Worm (Caenorhabditis elegans): ENCODE results near the gene C36C5.12.

The C36C5.12 gene

ce11 chrV:3165438-3165837 is 6.3 kb upstream of the C36C5.12 start, which contains the start of gene C36C5.14:
C36C5.14 (minus strand) TSS chrV:3165538.
- TF ChIP-seq pes-1 (GFP tag; IDR thresholded peaks at IDR 0.05), result no peak
- no peak for TF ChIP-seq ama-1 (optimal IDR thresholded peaks at IDR 0.05)
- TF ChIP-seq tra-4 (tag; optimal IDR thresholded peaks at IDR 0.05), result no peak
- TF ChIP-seq flt-1 (GFP tag; IDR thresholded peaks at IDR 0.05), result no peak
- TF ChIP-seq B0310.2 (tag; optimal IDR thresholded peaks at IDR 0.05), result no peak
- no peak for TF ChIP-seq hmg-4 (GFP tag; optimal IDR thresholded peaks at IDR 0.05)
- no peak for TF ChIP-seq sea-1 (GFP tag; conservative IDR thresholded peaks at IDR 0.05)
- TF ChIP-seq ceh-13 (GFP tag; optimal IDR thresholded peaks at IDR 0.05), result no peak
- no peak for TF ChIP-seq hnd-1 (tag; optimal IDR thresholded peaks at IDR 0.05)
- no peak for TF ChIP-seq ets-7 (tag; optimal IDR thresholded peaks at IDR 0.05)
- TF ChIP-seq tbx-11 (GFP tag; IDR thresholded peaks at IDR 0.05), result no peak
- no peak for TF ChIP-seq ceh-36 (tag; optimal IDR thresholded peaks at IDR 0.05)
- TF ChIP-seq scrt-1 (GFP tag; IDR thresholded peaks at IDR 0.05), result no peak
- TF ChIP-seq hmbx-1 (tag; optimal IDR thresholded peaks at IDR 0.05), result no peak
- no peak for TF ChIP-seq tbx-37 (GFP tag; conservative IDR thresholded peaks at IDR 0.05)
- no peak for TF ChIP-seq aly-1 (tag; optimal IDR thresholded peaks at IDR 0.05)
- no peak for TF ChIP-seq F13C5.2 (tag; optimal IDR thresholded peaks at IDR 0.05)

DNA sequence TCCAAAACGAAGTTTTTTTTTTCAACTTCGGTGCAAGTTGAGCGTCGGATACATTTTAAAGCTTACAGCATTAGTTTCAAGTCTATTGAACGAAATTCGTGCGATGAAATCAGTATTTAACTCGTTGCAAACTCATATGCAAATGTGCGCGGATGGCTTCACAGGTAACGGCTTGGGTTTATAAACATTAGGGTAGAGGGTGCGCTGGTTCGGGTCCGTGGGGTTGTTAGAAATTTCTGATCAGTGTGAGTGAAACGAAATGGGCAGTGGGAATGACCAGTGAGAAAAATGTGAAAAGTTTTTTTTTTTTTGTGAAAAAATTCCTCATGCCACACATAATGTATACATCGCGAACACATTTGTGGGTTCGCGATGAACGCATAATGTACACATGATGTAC is 4.0 kb upstream of the C36C5.12 start:
- TF ChIP-seq tbx-11 (GFP tag; IDR thresholded peaks at IDR 0.05) (no peak), scrt-1 (GFP tag; IDR thresholded peaks at IDR 0.05) (no peak), F13C5.2 (tag; optimal IDR thresholded peaks at IDR 0.05) (no peak), flt-1 (GFP tag; IDR thresholded peaks at IDR 0.05) (no peak), hnd-1 (tag; optimal IDR thresholded peaks at IDR 0.05) (no peak), hmg-4 (GFP tag; optimal IDR thresholded peaks at IDR 0.05) (no peak), tra-4 (tag; optimal IDR thresholded peaks at IDR 0.05) (no peak), ceh-36 (tag; optimal IDR thresholded peaks at IDR 0.05) (no peak), ama-1 (optimal IDR thresholded peaks at IDR 0.05) (no peak), sea-1 (GFP tag; conservative IDR thresholded peaks at IDR 0.05) (no peak), ets-7 (tag; optimal IDR thresholded peaks at IDR 0.05) (no peak), aly-1 (tag; optimal IDR thresholded peaks at IDR 0.05) (no peak), B0310.2 (tag; optimal IDR thresholded peaks at IDR 0.05) (no peak), pes-1 (GFP tag; IDR thresholded peaks at IDR 0.05) (no peak), ceh-13 (GFP tag; optimal IDR thresholded peaks at IDR 0.05) (no peak), hmbx-1 (tag; optimal IDR thresholded peaks at IDR 0.05) (no peak), tbx-37 (GFP tag; conservative IDR thresholded peaks at IDR 0.05) (no peak)

DNA sequence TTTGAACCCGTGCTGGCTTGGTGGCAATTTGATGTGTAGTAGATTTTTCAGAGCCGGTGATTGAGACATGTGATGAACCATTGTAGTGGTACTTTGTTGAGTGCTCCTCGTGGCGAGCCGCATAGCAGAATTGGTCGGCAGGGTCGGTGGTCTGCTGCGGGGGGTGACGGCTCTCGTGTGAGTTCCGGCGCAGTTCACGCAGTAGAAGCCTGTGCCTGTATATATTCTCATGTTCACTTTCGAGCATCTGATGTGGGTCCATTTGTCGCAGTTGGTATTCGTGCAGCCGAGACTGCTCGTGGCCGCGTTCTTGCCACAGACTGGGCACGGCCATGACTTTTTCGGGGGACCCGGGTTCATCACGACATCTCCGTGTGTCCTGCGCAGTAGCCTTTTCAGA is 3.1 kb upstream of the C36C5.12 start:
- TF ChIP-seq tbx-11 (GFP tag; IDR thresholded peaks at IDR 0.05), result no peak
- no peak for TF ChIP-seq tbx-37 (GFP tag; conservative IDR thresholded peaks at IDR 0.05)
- TF ChIP-seq hnd-1 (tag; optimal IDR thresholded peaks at IDR 0.05), result no peak
- TF ChIP-seq B0310.2 (tag; optimal IDR thresholded peaks at IDR 0.05), result no peak
- TF ChIP-seq flt-1 (GFP tag; IDR thresholded peaks at IDR 0.05), result no peak
- TF ChIP-seq hmg-4 (GFP tag; optimal IDR thresholded peaks at IDR 0.05), result no peak
- TF ChIP-seq F13C5.2 (tag; optimal IDR thresholded peaks at IDR 0.05), result no peak
- TF ChIP-seq ceh-36 (tag; optimal IDR thresholded peaks at IDR 0.05), result no peak
- no peak for TF ChIP-seq hmbx-1 (tag; optimal IDR thresholded peaks at IDR 0.05)
- TF ChIP-seq pes-1 (GFP tag; IDR thresholded peaks at IDR 0.05), result no peak
- TF ChIP-seq sea-1 (GFP tag; conservative IDR thresholded peaks at IDR 0.05), result no peak
- no peak for TF ChIP-seq scrt-1 (GFP tag; IDR thresholded peaks at IDR 0.05)
- TF ChIP-seq ceh-13 (GFP tag; optimal IDR thresholded peaks at IDR 0.05), result no peak
- TF ChIP-seq ama-1 (optimal IDR thresholded peaks at IDR 0.05), result no peak
- no peak for TF ChIP-seq tra-4 (tag; optimal IDR thresholded peaks at IDR 0.05)
- TF ChIP-seq ets-7 (tag; optimal IDR thresholded peaks at IDR 0.05), result no peak
- TF ChIP-seq aly-1 (tag; optimal IDR thresholded peaks at IDR 0.05), result no peak

DNA sequence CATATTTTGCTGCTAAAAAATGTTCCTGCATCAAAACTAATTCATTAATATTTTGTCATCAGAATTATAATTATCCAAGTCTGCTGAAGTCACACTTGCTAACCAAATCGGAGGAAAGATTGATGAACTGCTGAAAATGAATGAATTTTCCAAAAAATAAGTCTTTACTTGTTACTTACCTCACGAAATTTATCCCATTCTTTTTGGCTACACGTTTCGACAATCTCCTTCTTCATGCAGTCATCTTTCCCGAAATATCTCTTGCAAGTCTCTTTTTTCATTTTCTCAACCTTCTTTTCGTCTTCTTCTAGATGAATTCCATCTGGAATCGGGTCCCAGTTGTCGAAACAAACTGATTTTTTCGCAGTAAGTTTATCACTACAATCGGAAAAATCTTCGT is 773 bp downstream of the C36C5.12 start:
- no peak for TF ChIP-seq hmg-4 (GFP tag; optimal IDR thresholded peaks at IDR 0.05)
- no peak for TF ChIP-seq hnd-1 (tag; optimal IDR thresholded peaks at IDR 0.05)
- TF ChIP-seq aly-1 (tag; optimal IDR thresholded peaks at IDR 0.05), result no peak
- no peak for TF ChIP-seq ceh-36 (tag; optimal IDR thresholded peaks at IDR 0.05)
- no peak for TF ChIP-seq ama-1 (optimal IDR thresholded peaks at IDR 0.05)
- no peak for TF ChIP-seq flt-1 (GFP tag; IDR thresholded peaks at IDR 0.05)
- no peak for TF ChIP-seq ceh-13 (GFP tag; optimal IDR thresholded peaks at IDR 0.05)

DNA sequence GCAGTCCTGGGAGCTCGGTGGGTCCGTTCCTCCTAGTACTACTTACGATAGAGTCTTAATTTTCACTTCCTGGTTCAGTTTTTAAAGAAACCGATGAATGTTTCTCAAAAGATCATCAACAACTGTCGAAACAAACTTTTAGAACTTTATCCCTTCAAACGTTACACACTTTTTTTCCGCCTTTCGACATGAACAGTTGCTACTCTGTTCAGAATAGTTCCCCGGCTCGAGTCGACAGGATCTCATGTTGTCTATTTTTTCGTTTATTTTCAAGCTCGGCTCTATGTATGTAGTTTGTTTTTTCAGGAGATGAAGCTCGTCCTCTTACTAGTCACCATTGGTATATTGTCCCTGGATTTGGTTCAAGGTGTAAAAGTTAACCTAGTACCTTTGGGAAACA is 2.4 kb downstream of the C36C5.12 start, which contains the start of gene exh-1:
TSS of gene exh-1 (plus strand) at position 301 of the 400 bp plus-strand sequence.
- TF ChIP-seq flt-1 (GFP tag; IDR thresholded peaks at IDR 0.05), result no peak
- no peak for TF ChIP-seq scrt-1 (GFP tag; IDR thresholded peaks at IDR 0.05)
- TF ChIP-seq tbx-37 (GFP tag; conservative IDR thresholded peaks at IDR 0.05), result no peak
- TF ChIP-seq ets-7 (tag; optimal IDR thresholded peaks at IDR 0.05), result no peak
- TF ChIP-seq ceh-36 (tag; optimal IDR thresholded peaks at IDR 0.05), result no peak
- TF ChIP-seq pes-1 (GFP tag; IDR thresholded peaks at IDR 0.05), result no peak
- TF ChIP-seq F13C5.2 (tag; optimal IDR thresholded peaks at IDR 0.05), result no peak
- TF ChIP-seq hnd-1 (tag; optimal IDR thresholded peaks at IDR 0.05), result no peak
- TF ChIP-seq ama-1 (optimal IDR thresholded peaks at IDR 0.05), result no peak
- TF ChIP-seq hmg-4 (GFP tag; optimal IDR thresholded peaks at IDR 0.05), result no peak
- no peak for TF ChIP-seq B0310.2 (tag; optimal IDR thresholded peaks at IDR 0.05)
- TF ChIP-seq ceh-13 (GFP tag; optimal IDR thresholded peaks at IDR 0.05), result no peak
- TF ChIP-seq tra-4 (tag; optimal IDR thresholded peaks at IDR 0.05), result no peak
- TF ChIP-seq hmbx-1 (tag; optimal IDR thresholded peaks at IDR 0.05), result no peak
- no peak for TF ChIP-seq aly-1 (tag; optimal IDR thresholded peaks at IDR 0.05)
- no peak for TF ChIP-seq sea-1 (GFP tag; conservative IDR thresholded peaks at IDR 0.05)
- no peak for TF ChIP-seq tbx-11 (GFP tag; IDR thresholded peaks at IDR 0.05)

- no peak for TF ChIP-seq scrt-1 (GFP tag; IDR thresholded peaks at IDR 0.05)
- no peak for TF ChIP-seq tbx-11 (GFP tag; IDR thresholded peaks at IDR 0.05)
- no peak for TF ChIP-seq F13C5.2 (tag; optimal IDR thresholded peaks at IDR 0.05)
- no peak for TF ChIP-seq sea-1 (GFP tag; conservative IDR thresholded peaks at IDR 0.05)
- no peak for TF ChIP-seq flt-1 (GFP tag; IDR thresholded peaks at IDR 0.05)
- no peak for TF ChIP-seq ceh-36 (tag; optimal IDR thresholded peaks at IDR 0.05)
- no peak for TF ChIP-seq ceh-13 (GFP tag; optimal IDR thresholded peaks at IDR 0.05)
- TF ChIP-seq hmbx-1 (tag; optimal IDR thresholded peaks at IDR 0.05), result no peak
These were observed 4.1 kb downstream of the C36C5.12 start, which contains the start of gene srab-7 for ce11 chrV:3155072-3155471. srab-7 (minus strand) TSS chrV:3155172.

ce11 chrV:3151862-3152261 is 7.3 kb downstream of the C36C5.12 start, which contains the start of gene srab-6:
srab-6 (minus strand) TSS chrV:3151962.
- TF ChIP-seq ets-7 (tag; optimal IDR thresholded peaks at IDR 0.05) (no peak), pes-1 (GFP tag; IDR thresholded peaks at IDR 0.05) (no peak), ceh-13 (GFP tag; optimal IDR thresholded peaks at IDR 0.05) (no peak), hnd-1 (tag; optimal IDR thresholded peaks at IDR 0.05) (no peak), flt-1 (GFP tag; IDR thresholded peaks at IDR 0.05) (no peak), hmbx-1 (tag; optimal IDR thresholded peaks at IDR 0.05) (no peak), ceh-36 (tag; optimal IDR thresholded peaks at IDR 0.05) (no peak), sea-1 (GFP tag; conservative IDR thresholded peaks at IDR 0.05) (no peak), tbx-37 (GFP tag; conservative IDR thresholded peaks at IDR 0.05) (no peak), F13C5.2 (tag; optimal IDR thresholded peaks at IDR 0.05) (no peak), scrt-1 (GFP tag; IDR thresholded peaks at IDR 0.05) (no peak), aly-1 (tag; optimal IDR thresholded peaks at IDR 0.05) (no peak), ama-1 (optimal IDR thresholded peaks at IDR 0.05) (no peak), tbx-11 (GFP tag; IDR thresholded peaks at IDR 0.05) (no peak), tra-4 (tag; optimal IDR thresholded peaks at IDR 0.05) (no peak), hmg-4 (GFP tag; optimal IDR thresholded peaks at IDR 0.05) (no peak), B0310.2 (tag; optimal IDR thresholded peaks at IDR 0.05) (no peak)

All from whole organism, early embryonic.